Worm (Caenorhabditis elegans) whole organism, early embryonic: ENCODE results near the gene tag-234.

Experiments used
- B0310.2 ChIP-seq: sonication (generic microtip); optimal IDR thresholded peaks from 2 replicates; lab custom pipeline; 2016; ENCODE audit warnings: mild to moderate bottlenecking, missing genetic modification characterization, missing compliant biosample characterization
- F13C5.2 ChIP-seq: sonication (generic microtip); optimal IDR thresholded peaks from 2 replicates; lab custom pipeline; 2017; ENCODE audit warnings: mild to moderate bottlenecking, missing genetic modification characterization, inconsistent platforms, missing compliant biosample characterization
- aly-1 ChIP-seq: sonication (generic microtip); optimal IDR thresholded peaks from 2 replicates; lab custom pipeline; 2016; ENCODE audit warnings: missing genetic modification characterization, missing compliant biosample characterization
- ama-1 ChIP-seq: fragments of 150-350 bp; optimal IDR thresholded peaks from 2 replicates; lab custom pipeline; 2014
- flt-1 ChIP-seq: fragments of 200-800 bp; sonication (Bioruptor generic); IDR thresholded peaks from 2 replicates; pipeline ENCODE4 v1.3.6; 2022; ENCODE audit warnings: missing genetic modification characterization, missing compliant biosample characterization
- hmbx-1 ChIP-seq: sonication (generic microtip); optimal IDR thresholded peaks from 2 replicates; lab custom pipeline; 2016; ENCODE audit warnings: mild to moderate bottlenecking, missing genetic modification characterization, missing compliant biosample characterization
- hmg-4 ChIP-seq: fragments of 200-800 bp; sonication (Bioruptor generic); optimal IDR thresholded peaks from 2 replicates; lab custom pipeline; 2018; ENCODE audit warnings: mild to moderate bottlenecking, missing genetic modification characterization, missing compliant biosample characterization
- scrt-1 ChIP-seq: fragments of 200-800 bp; sonication (Bioruptor generic); IDR thresholded peaks from 2 replicates; pipeline ENCODE4 v1.3.6; 2022; ENCODE audit warnings: missing genetic modification characterization, missing compliant biosample characterization
- sea-1 ChIP-seq: fragments of 200-800 bp; sonication (Bioruptor generic); conservative IDR thresholded peaks from 2 replicates; pipeline ENCODE4 v1.3.6; 2022; ENCODE audit warnings: missing genetic modification characterization, missing compliant biosample characterization
- tra-4 ChIP-seq: sonication (generic microtip); optimal IDR thresholded peaks from 2 replicates; lab custom pipeline; 2017; ENCODE audit warnings: missing genetic modification characterization, missing compliant biosample characterization

- no peak for TF ChIP-seq ama-1
- TF ChIP-seq tra-4 (tag; lab: Kevin White, UChicago): no peak
- TF ChIP-seq flt-1: no peak
- TF ChIP-seq sea-1 (GFP tag; lab: Robert Waterston, UW): no peak
- no peak for TF ChIP-seq B0310.2 (tag; lab: Kevin White, UChicago)
- no peak for TF ChIP-seq aly-1 (tag; lab: Kevin White, UChicago)
- TF ChIP-seq F13C5.2: no peak
- TF ChIP-seq scrt-1 (GFP tag; lab: Robert Waterston, UW): no peak
- TF ChIP-seq hmg-4 (GFP tag; lab: Kevin White, UChicago): no peak
- TF ChIP-seq hmbx-1 (tag; lab: Kevin White, UChicago): no peak
Observed at ce11 chrII:5820282-5820762, 43.7 kb upstream of the tag-234 start, which contains the start of gene ehs-1.
